Worm (Caenorhabditis elegans) whole organism, mixed stage, embryonic: ENCODE measurements around the gene gfi-3.

Source experiments
- ceh-39 ChIP-seq: fragments of 150-350 bp; optimal IDR thresholded peaks from 2 replicates; lab custom pipeline; 2014; ENCODE audit warnings: missing biosample characterization, missing genetic modification characterization
- ces-1 ChIP-seq: fragments of 150-350 bp; optimal IDR thresholded peaks from 2 replicates; lab custom pipeline; 2014; ENCODE audit warnings: missing biosample characterization, missing genetic modification reagents, missing genetic modification characterization
- elt-3 ChIP-seq: fragments of 150-350 bp; optimal IDR thresholded peaks from 2 replicates; lab custom pipeline; 2014; ENCODE audit warnings: missing biosample characterization, missing genetic modification characterization
- lsy-2 ChIP-seq: fragments of 150-350 bp; optimal IDR thresholded peaks from 2 replicates; lab custom pipeline; 2014; ENCODE audit warnings: missing biosample characterization, missing genetic modification characterization
- unc-39 ChIP-seq: fragments of 150-350 bp; optimal IDR thresholded peaks from 2 replicates; lab custom pipeline; 2014; ENCODE audit warnings: missing biosample characterization, missing genetic modification characterization
- unc-62 ChIP-seq: fragments of 150-350 bp; optimal IDR thresholded peaks from 2 replicates; lab custom pipeline; 2014; ENCODE audit warnings: missing biosample characterization, missing genetic modification reagents, missing genetic modification characterization
- ztf-11 ChIP-seq: fragments of 150-350 bp; optimal IDR thresholded peaks from 2 replicates; lab custom pipeline; 2014; ENCODE audit warnings: missing biosample characterization, missing genetic modification characterization

DNA sequence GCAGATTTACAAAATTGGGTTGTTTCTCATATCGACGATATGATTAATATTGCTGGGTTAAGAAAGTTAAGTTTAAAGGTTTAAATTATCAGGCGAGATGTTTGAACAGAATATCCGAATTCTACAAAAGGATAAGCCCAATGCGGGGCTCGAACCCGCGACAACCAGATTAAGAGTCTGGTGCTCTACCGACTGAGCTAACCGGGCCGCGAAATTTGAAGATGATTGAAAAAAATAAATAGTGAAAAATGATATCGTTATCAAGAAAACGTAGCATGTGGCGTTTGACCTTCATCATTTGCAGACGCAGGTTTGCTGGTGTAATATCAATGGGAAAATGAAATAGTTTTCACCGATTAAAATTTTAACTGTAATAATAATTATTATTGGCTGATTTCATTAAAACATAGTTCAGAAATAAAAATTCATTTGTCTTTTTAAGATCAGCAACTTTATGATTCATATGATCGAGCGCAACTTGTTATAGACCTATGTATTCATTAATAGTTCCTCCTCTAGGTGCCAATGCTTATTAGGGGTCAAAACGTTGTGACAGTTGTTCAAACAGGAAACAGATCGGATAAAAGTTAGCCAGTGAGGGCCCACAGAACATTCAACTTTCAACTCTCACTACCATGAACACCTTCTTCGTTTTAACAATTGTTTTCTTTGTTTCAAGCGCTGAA, 1.5 kb upstream of the gfi-3 start, which contains the start of gene M163.11:
- TF ChIP-seq unc-39 (tag; lab: Kevin White, UChicago): no peak
- TF ChIP-seq ztf-11 (tag; lab: Kevin White, UChicago): no peak
- no peak for TF ChIP-seq ceh-39
- TF ChIP-seq elt-3 (tag; lab: Kevin White, UChicago): no peak
- TF ChIP-seq unc-62: no peak
- TF ChIP-seq ces-1: no peak
- TF ChIP-seq lsy-2 (tag; lab: Kevin White, UChicago): no peak
